Worm (Caenorhabditis elegans) whole organism, midembryonic: ENCODE data around the gene Y55F3BL.4.

Experiments
- T22C8.4 ChIP-seq: fragments of 200-800 bp; sonication (Bioruptor generic); IDR thresholded peaks from 2 replicates; pipeline ENCODE4 v1.3.6; 2022; ENCODE audit warnings: missing genetic modification characterization, missing compliant biosample characterization
- cog-1 ChIP-seq: sonication (generic microtip); optimal IDR thresholded peaks from 2 replicates; lab custom pipeline; 2016; ENCODE audit warnings: missing genetic modification characterization, missing compliant biosample characterization
- flt-1 ChIP-seq: fragments of 200-800 bp; sonication (Bioruptor generic); IDR thresholded peaks from 2 replicates; pipeline ENCODE4 v1.3.6; 2022; ENCODE audit warnings: missing genetic modification characterization, missing compliant biosample characterization
- med-1 ChIP-seq: sonication (generic microtip); optimal IDR thresholded peaks from 2 replicates; lab custom pipeline; 2017; ENCODE audit warnings: missing genetic modification characterization, mild to moderate bottlenecking, missing compliant biosample characterization, antibody characterized with exemption, missing genetic modification reagents; ENCODE audit not compliant: insufficient read depth
- ref-1 ChIP-seq: fragments of 200-800 bp; sonication (Bioruptor generic); conservative IDR thresholded peaks from 2 replicates; pipeline ENCODE4 v1.3.6; 2022; ENCODE audit warnings: missing genetic modification reagents, missing genetic modification characterization, missing compliant biosample characterization
- tab-1 ChIP-seq: fragments of 200-800 bp; sonication (Bioruptor generic); IDR thresholded peaks from 2 replicates; pipeline ENCODE4 v1.3.6; 2022; ENCODE audit warnings: missing genetic modification characterization, missing compliant biosample characterization
- ztf-23 ChIP-seq: fragments of 200-800 bp; sonication (Bioruptor generic); IDR thresholded peaks from 2 replicates; pipeline ENCODE4 v1.3.6; 2022; ENCODE audit warnings: missing genetic modification reagents, missing genetic modification characterization, missing compliant biosample characterization
- ztf-29 ChIP-seq: fragments of 200-800 bp; sonication (Bioruptor generic); IDR thresholded peaks from 2 replicates; pipeline ENCODE4 v1.3.6; 2022; ENCODE audit warnings: missing genetic modification reagents, missing genetic modification characterization, missing compliant biosample characterization

- TF ChIP-seq cog-1 (tag; lab: Kevin White, UChicago) (no peak), med-1 (GFP tag; lab: Kevin White, UChicago) (no peak), T22C8.4 (GFP tag; lab: Robert Waterston, UW) (no peak), flt-1 (GFP tag; lab: Robert Waterston, UW) (no peak), ztf-23 (GFP tag; lab: Robert Waterston, UW) (no peak), ztf-29 (GFP tag; lab: Robert Waterston, UW) (no peak), tab-1 (no peak), ref-1 (GFP tag; lab: Robert Waterston, UW) (no peak)
Measured at ce11 chrIV:833517-833916, 28.6 kb downstream of the Y55F3BL.4 start.
